1 fruit fly cellular context compared by ENCODE assay signal in genomic region chr3L:15249729-15250128, dm6.
TF ChIP-seq lines count a peak whose summit lies in the region.

No protein-coding gene starts in this region.

TF ChIP-seq in whole organism, embryonic, 481 proteins besides CTCF, POLR2A, EP300 and RAD21 (continued from another document and continues in another):
- TF ChIP-seq CG4707 (GFP tag; optimal IDR thresholded peaks at IDR 0.05; lab: Kevin White, UChicago) (no peak), grau (tag; optimal IDR thresholded peaks at IDR 0.05; lab: Kevin White, UChicago) (no peak), Atf-2 (GFP tag; optimal IDR thresholded peaks at IDR 0.05; lab: Kevin White, UChicago) (no peak), Aef1 (GFP tag; IDR thresholded peaks at IDR 0.05; lab: Robert Waterston, UW) (no peak), CG9727 (GFP tag; optimal IDR thresholded peaks at IDR 0.05; lab: Kevin White, UChicago) (no peak), NC2β (GFP tag; optimal IDR thresholded peaks at IDR 0.05; lab: Kevin White, UChicago) (no peak), CG7372 (GFP tag; IDR thresholded peaks at IDR 0.05; lab: Robert Waterston, UW) (no peak), Pdp1 (GFP tag; optimal IDR thresholded peaks at IDR 0.05; lab: Kevin White, UChicago) (no peak), NFAT (GFP tag; IDR thresholded peaks at IDR 0.05; lab: Robert Waterston, UW) (no peak), ase (GFP tag; IDR thresholded peaks at IDR 0.05; lab: Robert Waterston, UW) (no peak), CG31365 (tag; optimal IDR thresholded peaks at IDR 0.05; lab: Kevin White, UChicago) (no peak), sob (GFP tag; IDR thresholded peaks at IDR 0.05; lab: Robert Waterston, UW) (no peak), nmo (GFP tag; optimal IDR thresholded peaks at IDR 0.05; lab: Kevin White, UChicago) (peak; percentile 36), CG9932 (GFP tag; IDR thresholded peaks at IDR 0.05; lab: Robert Waterston, UW) (no peak), CG4328 (GFP tag; optimal IDR thresholded peaks at IDR 0.05; lab: Kevin White, UChicago) (no peak), eve (GFP tag; optimal IDR thresholded peaks at IDR 0.05; lab: Kevin White, UChicago) (no peak), Vsx1 (GFP tag; optimal IDR thresholded peaks at IDR 0.05; lab: Kevin White, UChicago) (no peak), CG18599 (GFP tag; optimal IDR thresholded peaks at IDR 0.05; lab: Kevin White, UChicago) (no peak), inv (GFP tag; IDR thresholded peaks at IDR 0.05; lab: Robert Waterston, UW; ENCODE audit: partially characterized antibody) (no peak), Meics (GFP tag; optimal IDR thresholded peaks at IDR 0.05; lab: Kevin White, UChicago) (no peak), CG5245 (GFP tag; optimal IDR thresholded peaks at IDR 0.05; lab: Kevin White, UChicago) (no peak), pfk (GFP tag; optimal IDR thresholded peaks at IDR 0.05; lab: Kevin White, UChicago) (no peak), yki (optimal IDR thresholded peaks at IDR 0.05; lab: Kevin White, UChicago) (no peak), CG13624 (GFP tag; optimal IDR thresholded peaks at IDR 0.05; lab: Kevin White, UChicago) (no peak), CG5180 (GFP tag; optimal IDR thresholded peaks at IDR 0.05; lab: Kevin White, UChicago) (no peak), CG2129 (GFP tag; IDR thresholded peaks at IDR 0.05; lab: Robert Waterston, UW; ENCODE audit: partially characterized antibody) (no peak), Ravus (GFP tag; IDR thresholded peaks at IDR 0.05; lab: Robert Waterston, UW) (no peak), zfh1 (GFP tag; IDR thresholded peaks at IDR 0.05; lab: Robert Waterston, UW) (no peak), en (GFP tag; optimal IDR thresholded peaks at IDR 0.05; lab: Kevin White, UChicago) (no peak), seq (GFP tag; IDR thresholded peaks at IDR 0.05; lab: Robert Waterston, UW) (no peak), CG13775 (GFP tag; optimal IDR thresholded peaks at IDR 0.05; lab: Kevin White, UChicago) (no peak), YL-1 (GFP tag; optimal IDR thresholded peaks at IDR 0.05; lab: Kevin White, UChicago) (no peak), Myb (GFP tag; optimal IDR thresholded peaks at IDR 0.05; lab: Kevin White, UChicago) (no peak), NfI (GFP tag; optimal IDR thresholded peaks at IDR 0.05; lab: Kevin White, UChicago) (no peak), cas (GFP tag; IDR thresholded peaks at IDR 0.05; lab: Robert Waterston, UW) (no peak), croc (GFP tag; conservative IDR thresholded peaks at IDR 0.05; lab: Robert Waterston, UW) (no peak), rib (GFP tag; IDR thresholded peaks at IDR 0.05; lab: Robert Waterston, UW) (no peak), CG7745 (tag; optimal IDR thresholded peaks at IDR 0.05; lab: Kevin White, UChicago) (no peak), Usf (GFP tag; optimal IDR thresholded peaks at IDR 0.05; lab: Kevin White, UChicago) (no peak), CG10366 (GFP tag; IDR thresholded peaks at IDR 0.05; lab: Robert Waterston, UW) (no peak), CG9609 (GFP tag; optimal IDR thresholded peaks at IDR 0.05; lab: Kevin White, UChicago) (no peak), CG12104 (GFP tag; optimal IDR thresholded peaks at IDR 0.05; lab: Kevin White, UChicago) (no peak), insv (GFP tag; optimal IDR thresholded peaks at IDR 0.05; lab: Kevin White, UChicago) (no peak), sug (tag; optimal IDR thresholded peaks at IDR 0.05; lab: Kevin White, UChicago) (no peak), CG12219 (GFP tag; optimal IDR thresholded peaks at IDR 0.05; lab: Kevin White, UChicago) (no peak), CG17328 (GFP tag; IDR thresholded peaks at IDR 0.05; lab: Robert Waterston, UW) (no peak), Gug (GFP tag; IDR thresholded peaks at IDR 0.05; lab: Robert Waterston, UW) (no peak), zen (tag; optimal IDR thresholded peaks at IDR 0.05; lab: Kevin White, UChicago) (no peak), CG12769 (tag; optimal IDR thresholded peaks at IDR 0.05; lab: Kevin White, UChicago) (no peak), CG7963 (GFP tag; IDR thresholded peaks at IDR 0.05; lab: Robert Waterston, UW; ENCODE audit: partially characterized antibody) (no peak), CG12236 (GFP tag; optimal IDR thresholded peaks at IDR 0.05; lab: Kevin White, UChicago) (no peak), GATAe (GFP tag; conservative IDR thresholded peaks at IDR 0.05; lab: Robert Waterston, UW) (no peak), CG30431 (GFP tag; optimal IDR thresholded peaks at IDR 0.05; lab: Kevin White, UChicago) (no peak), Hmr (GFP tag; optimal IDR thresholded peaks at IDR 0.05; lab: Kevin White, UChicago) (no peak), salm (tag; optimal IDR thresholded peaks at IDR 0.05; lab: Kevin White, UChicago) (no peak), CG16813 (GFP tag; IDR thresholded peaks at IDR 0.05; lab: Robert Waterston, UW; ENCODE audit: partially characterized antibody) (no peak), CG9437 (GFP tag; optimal IDR thresholded peaks at IDR 0.05; lab: Kevin White, UChicago) (no peak), CG11723 (GFP tag; optimal IDR thresholded peaks at IDR 0.05; lab: Kevin White, UChicago) (no peak), dmrt99B (tag; optimal IDR thresholded peaks at IDR 0.05; lab: Kevin White, UChicago) (peak; percentile 53), gro (GFP tag; optimal IDR thresholded peaks at IDR 0.05; lab: Kevin White, UChicago) (no peak), ash1 (GFP tag; optimal IDR thresholded peaks at IDR 0.05; lab: Kevin White, UChicago) (no peak), ham (GFP tag; IDR thresholded peaks at IDR 0.05; lab: Robert Waterston, UW) (no peak), tin (GFP tag; optimal IDR thresholded peaks at IDR 0.05; lab: Kevin White, UChicago) (no peak), crc (GFP tag; optimal IDR thresholded peaks at IDR 0.05; lab: Kevin White, UChicago) (no peak), CkIIα-i1 (GFP tag; IDR thresholded peaks at IDR 0.05; lab: Robert Waterston, UW) (no peak), dpn (GFP tag; optimal IDR thresholded peaks at IDR 0.05; lab: Kevin White, UChicago) (no peak), eyg (GFP tag; optimal IDR thresholded peaks at IDR 0.05; lab: Kevin White, UChicago) (no peak), CG6854 (GFP tag; optimal IDR thresholded peaks at IDR 0.05; lab: Kevin White, UChicago) (no peak), CG8281 (tag; optimal IDR thresholded peaks at IDR 0.05; lab: Kevin White, UChicago) (no peak), CG34224 (GFP tag; IDR thresholded peaks at IDR 0.05; lab: Robert Waterston, UW; ENCODE audit: partially characterized antibody) (no peak), vvl (GFP tag; IDR thresholded peaks at IDR 0.05; lab: Robert Waterston, UW) (no peak), tio (GFP tag; optimal IDR thresholded peaks at IDR 0.05; lab: Kevin White, UChicago) (no peak), CG18764 (GFP tag; optimal IDR thresholded peaks at IDR 0.05; lab: Kevin White, UChicago) (no peak), CG14014 (GFP tag; IDR thresholded peaks at IDR 0.05; lab: Robert Waterston, UW) (no peak), bsh (GFP tag; optimal IDR thresholded peaks at IDR 0.05; lab: Kevin White, UChicago) (peak in 1 of 2 experiments; percentile 28), CG14667 (GFP tag; IDR thresholded peaks at IDR 0.05; lab: Robert Waterston, UW) (no peak), CG17359 (tag; optimal IDR thresholded peaks at IDR 0.05; lab: Kevin White, UChicago) (peak; percentile 19), CG10543 (GFP tag; optimal IDR thresholded peaks at IDR 0.05; lab: Kevin White, UChicago) (no peak), CG14050 (GFP tag; IDR thresholded peaks at IDR 0.05; lab: Robert Waterston, UW) (no peak), CG1603 (tag; optimal IDR thresholded peaks at IDR 0.05; lab: Kevin White, UChicago) (peak; percentile 16), CG18476 (GFP tag; optimal IDR thresholded peaks at IDR 0.05; lab: Kevin White, UChicago) (no peak), ato (GFP tag; IDR thresholded peaks at IDR 0.05; lab: Robert Waterston, UW; ENCODE audit: partially characterized antibody) (no peak), CG42726 (GFP tag; IDR thresholded peaks at IDR 0.05; lab: Robert Waterston, UW; ENCODE audit: partially characterized antibody) (no peak), bigmax (GFP tag; optimal IDR thresholded peaks at IDR 0.05; lab: Kevin White, UChicago) (no peak), Sry-β (GFP tag; optimal IDR thresholded peaks at IDR 0.05; lab: Kevin White, UChicago) (no peak), pnt (GFP tag; optimal IDR thresholded peaks at IDR 0.05; lab: Kevin White, UChicago) (no peak), Abd-B (GFP tag; optimal IDR thresholded peaks at IDR 0.05; lab: Kevin White, UChicago) (no peak), CG9817 (tag; optimal IDR thresholded peaks at IDR 0.05; lab: Kevin White, UChicago) (no peak), CG12299 (tag; optimal IDR thresholded peaks at IDR 0.05; lab: Kevin White, UChicago) (no peak), Hr51 (GFP tag; optimal IDR thresholded peaks at IDR 0.05; lab: Kevin White, UChicago) (peak in 1 of 2 experiments; percentile 46), CG4424 (GFP tag; optimal IDR thresholded peaks at IDR 0.05; lab: Kevin White, UChicago) (peak; percentile 20), E2f1 (GFP tag; IDR thresholded peaks at IDR 0.05; lab: Robert Waterston, UW) (no peak), nau (GFP tag; optimal IDR thresholded peaks at IDR 0.05; lab: Kevin White, UChicago) (no peak), Dp (GFP tag; optimal IDR thresholded peaks at IDR 0.05; lab: Kevin White, UChicago) (no peak), Hand (GFP tag; optimal IDR thresholded peaks at IDR 0.05; lab: Kevin White, UChicago) (no peak), CG14965 (GFP tag; optimal IDR thresholded peaks at IDR 0.05; lab: Kevin White, UChicago; ENCODE audit: borderline replicate concordance) (no peak), CG10209 (GFP tag; optimal IDR thresholded peaks at IDR 0.05; lab: Kevin White, UChicago) (no peak), CG12942 (GFP tag; optimal IDR thresholded peaks at IDR 0.05; lab: Kevin White, UChicago) (no peak), oc (tag; optimal IDR thresholded peaks at IDR 0.05; lab: Kevin White, UChicago) (no peak), sim (GFP tag; IDR thresholded peaks at IDR 0.05; lab: Robert Waterston, UW) (no peak), Fer2 (tag; optimal IDR thresholded peaks at IDR 0.05; lab: Kevin White, UChicago) (no peak), trem (tag; optimal IDR thresholded peaks at IDR 0.05; lab: Kevin White, UChicago) (peak; percentile 9), CG32767 (GFP tag; IDR thresholded peaks at IDR 0.05; lab: Robert Waterston, UW) (no peak), pita (GFP tag; optimal IDR thresholded peaks at IDR 0.05; lab: Kevin White, UChicago) (no peak), CG7928 (GFP tag; optimal IDR thresholded peaks at IDR 0.05; lab: Kevin White, UChicago) (no peak), Chrac-16 (GFP tag; optimal IDR thresholded peaks at IDR 0.05; lab: Kevin White, UChicago) (no peak), CG10565 (GFP tag; optimal IDR thresholded peaks at IDR 0.05; lab: Kevin White, UChicago) (no peak), tap (tag; optimal IDR thresholded peaks at IDR 0.05; lab: Kevin White, UChicago) (no peak), phol (tag; optimal IDR thresholded peaks at IDR 0.05; lab: Kevin White, UChicago) (peak; percentile 44), pum (GFP tag; optimal IDR thresholded peaks at IDR 0.05; lab: Kevin White, UChicago) (no peak), Rfx (GFP tag; IDR thresholded peaks at IDR 0.05; lab: Robert Waterston, UW) (no peak), unpg (GFP tag; optimal IDR thresholded peaks at IDR 0.05; lab: Kevin White, UChicago) (peak; percentile 15), run (tag; optimal IDR thresholded peaks at IDR 0.05; lab: Kevin White, UChicago) (no peak), bab2 (GFP tag; optimal IDR thresholded peaks at IDR 0.05; lab: Kevin White, UChicago) (no peak), CG10431 (GFP tag; optimal IDR thresholded peaks at IDR 0.05; lab: Kevin White, UChicago) (no peak), CG8388 (GFP tag; optimal IDR thresholded peaks at IDR 0.05; lab: Kevin White, UChicago) (no peak), tup (GFP tag; optimal IDR thresholded peaks at IDR 0.05; lab: Kevin White, UChicago) (no peak), stwl (tag; optimal IDR thresholded peaks at IDR 0.05; lab: Kevin White, UChicago) (no peak), CG11504 (tag; optimal IDR thresholded peaks at IDR 0.05; lab: Kevin White, UChicago) (peak; percentile 49), disco-r (GFP tag; optimal IDR thresholded peaks at IDR 0.05; lab: Kevin White, UChicago) (no peak), Adf1 (GFP tag; IDR thresholded peaks at IDR 0.05; lab: Robert Waterston, UW) (no peak), ci (GFP tag; IDR thresholded peaks at IDR 0.05; lab: Robert Waterston, UW) (0 out of 3 replicates have a peak, but pooled peaks have one; percentile 26), CG12744 (GFP tag; optimal IDR thresholded peaks at IDR 0.05; lab: Kevin White, UChicago) (no peak), Hr78 (GFP tag; optimal IDR thresholded peaks at IDR 0.05; lab: Kevin White, UChicago) (no peak), mld (GFP tag; IDR thresholded peaks at IDR 0.05; lab: Robert Waterston, UW; ENCODE audit: partially characterized antibody) (no peak), CG5953 (GFP tag; IDR thresholded peaks at IDR 0.05; lab: Robert Waterston, UW) (no peak), knrl (GFP tag; IDR thresholded peaks at IDR 0.05; lab: Robert Waterston, UW; ENCODE audit: partially characterized antibody) (no peak), da (GFP tag; optimal IDR thresholded peaks at IDR 0.05; lab: Kevin White, UChicago) (no peak), zen2 (GFP tag; IDR thresholded peaks at IDR 0.05; lab: Robert Waterston, UW; ENCODE audit: partially characterized antibody) (no peak), Drgx (GFP tag; IDR thresholded peaks at IDR 0.05; lab: Robert Waterston, UW) (0 out of 2 replicates have a peak, but pooled peaks have one; percentile 13), Dfd (GFP tag; optimal IDR thresholded peaks at IDR 0.05; lab: Kevin White, UChicago) (no peak), CG15269 (tag; optimal IDR thresholded peaks at IDR 0.05; lab: Kevin White, UChicago) (no peak), exex (tag; optimal IDR thresholded peaks at IDR 0.05; lab: Kevin White, UChicago) (no peak), unc-4 (GFP tag; IDR thresholded peaks at IDR 0.05; lab: Robert Waterston, UW; ENCODE audit: partially characterized antibody) (no peak), ara (GFP tag; IDR thresholded peaks at IDR 0.05; lab: Robert Waterston, UW) (no peak), CG11085 (GFP tag; IDR thresholded peaks at IDR 0.05; lab: Robert Waterston, UW) (no peak), ems (GFP tag; optimal IDR thresholded peaks at IDR 0.05; lab: Kevin White, UChicago) (no peak), CG8765 (GFP tag; IDR thresholded peaks at IDR 0.05; lab: Robert Waterston, UW) (no peak), gem (tag; optimal IDR thresholded peaks at IDR 0.05; lab: Kevin White, UChicago) (peak; percentile 53), dati (GFP tag; IDR thresholded peaks at IDR 0.05; lab: Robert Waterston, UW) (no peak)
